Fruit fly (Drosophila melanogaster) whole organism, pupa: Measurements from ENCODE around the gene Noa36.

Experiments
- CG15710 ChIP-seq: fragments of 200-800 bp; sonication (Bioruptor generic); optimal IDR thresholded peaks from 2 replicates; lab custom pipeline; 2018; ENCODE audit warnings: missing biosample characterization, mild to moderate bottlenecking, missing genetic modification characterization, moderate library complexity
- CG34367 ChIP-seq: fragments of 200-800 bp; sonication (Bioruptor generic); optimal IDR thresholded peaks from 2 replicates; lab custom pipeline; 2018; ENCODE audit warnings: missing biosample characterization, mild to moderate bottlenecking, missing genetic modification characterization
- CG8159 ChIP-seq: fragments of 200-800 bp; sonication (Bioruptor generic); optimal IDR thresholded peaks from 3 replicates; lab custom pipeline; 2018; ENCODE audit warnings: missing biosample characterization, mild to moderate bottlenecking, missing genetic modification characterization, moderate library complexity
- EcR ChIP-seq: fragments of 200-800 bp; sonication (Bioruptor generic); optimal IDR thresholded peaks from 3 replicates; lab custom pipeline; 2019; ENCODE audit warnings: missing biosample characterization, missing genetic modification characterization, mild to moderate bottlenecking, moderate library complexity, missing genetic modification reagents
- Pif1A ChIP-seq: fragments of 200-800 bp; sonication (Bioruptor generic); optimal IDR thresholded peaks from 3 replicates; lab custom pipeline; 2016; ENCODE audit warnings: missing biosample characterization, missing genetic modification characterization
- gl ChIP-seq: fragments of 200-800 bp; sonication (Bioruptor generic); optimal IDR thresholded peaks from 2 replicates; lab custom pipeline; 2018; ENCODE audit warnings: missing biosample characterization, mild to moderate bottlenecking, missing genetic modification characterization

dm6 chr3R:28570805-28571204 lies 28.3 kb downstream of the Noa36 start:
- TF ChIP-seq EcR (no peak), CG15710 (tag; lab: Kevin White, UChicago) (no peak), CG8159 (tag; lab: Kevin White, UChicago) (no peak), CG34367 (tag; lab: Kevin White, UChicago) (no peak), Pif1A (GFP tag; lab: Kevin White, UChicago) (no peak), gl (no peak)
